Worm (Caenorhabditis elegans) whole organism, L2 larva: Measurements from ENCODE around the gene F55G7.1.

Experiments used
- C34F6.9 ChIP-seq: fragments of 150-350 bp; optimal IDR thresholded peaks from 2 replicates; lab custom pipeline; 2014; ENCODE audit warnings: missing biosample characterization, missing genetic modification characterization
- F13H6.1 ChIP-seq: sonication (generic microtip); optimal IDR thresholded peaks from 2 replicates; lab custom pipeline; 2016; ENCODE audit warnings: missing genetic modification characterization, missing compliant biosample characterization
- R02D3.7 ChIP-seq: fragments of 150-350 bp; optimal IDR thresholded peaks from 2 replicates; lab custom pipeline; 2014; ENCODE audit warnings: missing biosample characterization, missing genetic modification characterization
- alr-1 ChIP-seq: fragments of 150-350 bp; optimal IDR thresholded peaks from 2 replicates; lab custom pipeline; 2014; ENCODE audit warnings: missing biosample characterization, missing genetic modification characterization
- aly-2 ChIP-seq: fragments of 150-350 bp; optimal IDR thresholded peaks from 2 replicates; lab custom pipeline; 2014; ENCODE audit warnings: missing biosample characterization, missing genetic modification characterization
- blmp-1 ChIP-seq: sonication (generic microtip); optimal IDR thresholded peaks from 2 replicates; lab custom pipeline; 2017; ENCODE audit warnings: missing genetic modification characterization, mild to moderate bottlenecking, missing compliant biosample characterization, antibody characterized with exemption, moderate library complexity; ENCODE audit not compliant: insufficient read depth
- ceh-16 ChIP-seq: fragments of 150-350 bp; optimal IDR thresholded peaks from 2 replicates; lab custom pipeline; 2014; ENCODE audit warnings: missing biosample characterization, missing genetic modification characterization
- ceh-82 ChIP-seq: fragments of 150-350 bp; optimal IDR thresholded peaks from 2 replicates; lab custom pipeline; 2014; ENCODE audit warnings: missing biosample characterization, missing genetic modification characterization
- crh-2 ChIP-seq: sonication (generic microtip); optimal IDR thresholded peaks from 2 replicates; lab custom pipeline; 2017; ENCODE audit warnings: missing biosample characterization, missing genetic modification characterization
- dmd-4 ChIP-seq: sonication (generic microtip); optimal IDR thresholded peaks from 2 replicates; lab custom pipeline; 2017; ENCODE audit warnings: missing biosample characterization, missing genetic modification characterization
- egl-27 ChIP-seq: sonication (generic microtip); optimal IDR thresholded peaks from 3 replicates; lab custom pipeline; 2017; ENCODE audit warnings: missing biosample characterization, missing genetic modification reagents, missing genetic modification characterization
- elt-1 ChIP-seq: fragments of 150-350 bp; optimal IDR thresholded peaks from 2 replicates; lab custom pipeline; 2014; ENCODE audit warnings: missing biosample characterization, missing genetic modification characterization
- elt-3 ChIP-seq: sonication (generic microtip); optimal IDR thresholded peaks from 2 replicates; lab custom pipeline; 2017; ENCODE audit warnings: missing biosample characterization, missing genetic modification characterization
- fos-1 ChIP-seq: fragments of 150-350 bp; optimal IDR thresholded peaks from 2 replicates; lab custom pipeline; 2014; ENCODE audit warnings: missing biosample characterization, missing genetic modification characterization
- gmeb-1 ChIP-seq: fragments of 150-350 bp; optimal IDR thresholded peaks from 2 replicates; lab custom pipeline; 2014; ENCODE audit warnings: missing biosample characterization, missing genetic modification characterization
- lin-11 ChIP-seq: fragments of 150-350 bp; sonication (generic microtip); optimal IDR thresholded peaks from 2 replicates; lab custom pipeline; 2014; ENCODE audit warnings: missing biosample characterization, missing genetic modification characterization, inconsistent platforms, mixed read lengths
- lin-13 ChIP-seq: fragments of 150-350 bp; optimal IDR thresholded peaks from 2 replicates; lab custom pipeline; 2014; ENCODE audit warnings: missing biosample characterization, missing genetic modification reagents, missing genetic modification characterization
- lsy-2 ChIP-seq, 2 experiments: fragments of 150-350 bp in 1 of 2; sonication (generic microtip) in 1 of 2; optimal IDR thresholded peaks; 2 replicates each; lab custom pipeline; 2014 to 2017; ENCODE audit warnings: missing biosample characterization in 2 of 2, missing genetic modification characterization in 2 of 2
- mab-5 ChIP-seq: fragments of 150-350 bp; optimal IDR thresholded peaks from 2 replicates; lab custom pipeline; 2014; ENCODE audit warnings: missing biosample characterization, missing genetic modification characterization
- mbf-1 ChIP-seq: sonication (generic microtip); optimal IDR thresholded peaks from 2 replicates; lab custom pipeline; 2017; ENCODE audit warnings: missing biosample characterization, missing genetic modification characterization
- mdl-1 ChIP-seq, 2 experiments: fragments of 150-350 bp in 1 of 2; sonication (generic microtip) in 1 of 2; optimal IDR thresholded peaks; 2 replicates each; lab custom pipeline; 2017; ENCODE audit warnings: missing biosample characterization in 2 of 2, missing genetic modification characterization in 2 of 2
- nhr-10 ChIP-seq: sonication (generic microtip); optimal IDR thresholded peaks from 2 replicates; lab custom pipeline; 2017; ENCODE audit warnings: missing biosample characterization, missing genetic modification characterization
- nhr-11 ChIP-seq: fragments of 150-350 bp; optimal IDR thresholded peaks from 2 replicates; lab custom pipeline; 2014; ENCODE audit warnings: missing biosample characterization, missing genetic modification characterization
- nhr-12 ChIP-seq: fragments of 150-350 bp; optimal IDR thresholded peaks from 2 replicates; lab custom pipeline; 2014; ENCODE audit warnings: missing biosample characterization, missing genetic modification characterization
- nhr-129 ChIP-seq: fragments of 150-350 bp; optimal IDR thresholded peaks from 2 replicates; lab custom pipeline; 2014; ENCODE audit warnings: missing biosample characterization, missing genetic modification characterization
- nhr-21 ChIP-seq: fragments of 150-350 bp; optimal IDR thresholded peaks from 2 replicates; lab custom pipeline; 2014; ENCODE audit warnings: missing biosample characterization, missing genetic modification characterization
- nhr-23 ChIP-seq: fragments of 150-350 bp; optimal IDR thresholded peaks from 2 replicates; lab custom pipeline; 2014; ENCODE audit warnings: missing biosample characterization, missing genetic modification reagents, missing genetic modification characterization
- nhr-25 ChIP-seq: fragments of 150-350 bp; sonication (generic microtip); optimal IDR thresholded peaks from 3 replicates; lab custom pipeline; 2014; ENCODE audit warnings: missing biosample characterization, missing genetic modification characterization
- nhr-6 ChIP-seq: fragments of 150-350 bp; optimal IDR thresholded peaks from 2 replicates; lab custom pipeline; 2014; ENCODE audit warnings: missing biosample characterization, missing genetic modification characterization
- nhr-77 ChIP-seq: fragments of 150-350 bp; optimal IDR thresholded peaks from 2 replicates; lab custom pipeline; 2014; ENCODE audit warnings: missing biosample characterization, missing genetic modification characterization
- peb-1 ChIP-seq: fragments of 150-350 bp; optimal IDR thresholded peaks from 2 replicates; lab custom pipeline; 2014; ENCODE audit warnings: missing biosample characterization, missing genetic modification characterization
- sem-4 ChIP-seq: fragments of 150-350 bp; optimal IDR thresholded peaks from 2 replicates; lab custom pipeline; 2014; ENCODE audit warnings: missing biosample characterization, missing genetic modification reagents, missing genetic modification characterization
- skn-1 ChIP-seq: sonication (generic microtip); optimal IDR thresholded peaks from 2 replicates; lab custom pipeline; 2017; ENCODE audit warnings: missing biosample characterization, missing genetic modification characterization
- sma-3 ChIP-seq: sonication (generic microtip); optimal IDR thresholded peaks from 2 replicates; lab custom pipeline; 2016; ENCODE audit warnings: missing genetic modification reagents, missing genetic modification characterization, missing compliant biosample characterization
- sma-9 ChIP-seq, 2 experiments: fragments of 150-350 bp in 1 of 2; sonication (generic microtip) in 1 of 2; optimal IDR thresholded peaks; 2 replicates each; lab custom pipeline; 2014 to 2016; ENCODE audit warnings: missing genetic modification characterization in 2 of 2, mild to moderate bottlenecking in 1 of 2, missing biosample characterization in 1 of 2, missing compliant biosample characterization in 1 of 2, missing genetic modification reagents in 1 of 2, moderate library complexity in 1 of 2
- snpc-4 ChIP-seq: fragments of 150-350 bp; optimal IDR thresholded peaks from 2 replicates; lab custom pipeline; 2014; ENCODE audit warnings: missing biosample characterization, missing genetic modification characterization
- unc-39 ChIP-seq: fragments of 150-350 bp; optimal IDR thresholded peaks from 2 replicates; lab custom pipeline; 2014; ENCODE audit warnings: missing biosample characterization, missing genetic modification characterization
- unc-55 ChIP-seq: fragments of 150-350 bp; sonication (generic microtip); optimal IDR thresholded peaks from 3 replicates; lab custom pipeline; 2014; ENCODE audit warnings: missing biosample characterization, missing genetic modification reagents, missing genetic modification characterization
- unc-62 ChIP-seq: fragments of 150-350 bp; optimal IDR thresholded peaks from 2 replicates; lab custom pipeline; 2014; ENCODE audit warnings: missing biosample characterization, missing genetic modification reagents, missing genetic modification characterization
- ztf-1 ChIP-seq: fragments of 200-800 bp; sonication (Bioruptor generic); conservative IDR thresholded peaks from 2 replicates; pipeline ENCODE4 v1.3.6; 2022; ENCODE audit warnings: missing genetic modification characterization, missing compliant biosample characterization
- ztf-11 ChIP-seq: sonication (generic microtip); optimal IDR thresholded peaks from 2 replicates; lab custom pipeline; 2017; ENCODE audit warnings: missing biosample characterization, missing genetic modification characterization
- ztf-4 ChIP-seq: fragments of 150-350 bp; optimal IDR thresholded peaks from 2 replicates; lab custom pipeline; 2014; ENCODE audit warnings: missing biosample characterization, missing genetic modification characterization

The F55G7.1 gene

DNA sequence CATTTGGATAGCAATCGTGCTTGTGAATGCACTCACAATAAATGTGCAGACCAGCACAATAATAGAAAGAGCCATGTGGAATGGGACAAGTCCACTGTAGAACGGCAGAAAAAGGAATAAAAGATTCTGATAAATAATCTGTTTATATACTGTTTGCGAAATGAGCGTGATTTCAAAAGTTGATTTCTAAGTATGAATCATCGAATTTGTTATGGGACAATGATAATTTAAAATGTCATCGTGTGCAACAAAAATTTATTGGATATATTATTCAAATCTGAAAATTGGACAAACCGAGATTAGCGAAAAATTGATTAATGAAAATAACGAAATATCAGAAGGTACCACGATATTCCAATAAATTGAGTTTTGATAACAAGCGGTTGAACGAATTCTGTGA, 14.6 kb downstream of the F55G7.1 start, which contains the start of gene F55G7.5:
TSS of gene F55G7.5 (minus strand) at position 101 of the 400 bp plus-strand sequence.
- no peak for TF ChIP-seq crh-2 (tag; lab: Kevin White, UChicago)
- TF ChIP-seq nhr-25 = no peak
- no peak for TF ChIP-seq nhr-12 (tag; lab: Kevin White, UChicago)
- TF ChIP-seq sem-4 = no peak

DNA sequence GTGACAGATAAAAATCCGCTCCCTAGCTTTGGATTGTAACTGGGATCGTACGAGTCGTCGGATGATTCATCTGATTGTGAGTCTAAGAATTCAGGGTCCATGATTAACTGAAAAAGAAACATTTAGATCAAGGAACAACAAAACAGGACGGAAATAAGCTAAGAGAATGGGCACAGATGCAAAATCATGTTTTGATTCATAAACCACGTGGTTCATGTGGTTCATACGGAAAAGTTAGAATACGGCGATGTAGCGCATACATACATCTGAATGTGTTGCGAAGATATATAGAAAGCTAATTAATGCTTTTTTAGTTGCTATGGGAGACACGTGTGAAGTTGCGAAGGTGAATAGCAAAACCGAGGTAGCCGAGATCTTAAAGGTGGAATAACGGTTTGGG, 17.7 kb downstream of the F55G7.1 start, which contains the start of gene F55G7.3:
TSS of gene F55G7.3 (minus strand) at position 101 of the 400 bp plus-strand sequence.
- no peak for TF ChIP-seq peb-1 (tag; lab: Kevin White, UChicago)

DNA sequence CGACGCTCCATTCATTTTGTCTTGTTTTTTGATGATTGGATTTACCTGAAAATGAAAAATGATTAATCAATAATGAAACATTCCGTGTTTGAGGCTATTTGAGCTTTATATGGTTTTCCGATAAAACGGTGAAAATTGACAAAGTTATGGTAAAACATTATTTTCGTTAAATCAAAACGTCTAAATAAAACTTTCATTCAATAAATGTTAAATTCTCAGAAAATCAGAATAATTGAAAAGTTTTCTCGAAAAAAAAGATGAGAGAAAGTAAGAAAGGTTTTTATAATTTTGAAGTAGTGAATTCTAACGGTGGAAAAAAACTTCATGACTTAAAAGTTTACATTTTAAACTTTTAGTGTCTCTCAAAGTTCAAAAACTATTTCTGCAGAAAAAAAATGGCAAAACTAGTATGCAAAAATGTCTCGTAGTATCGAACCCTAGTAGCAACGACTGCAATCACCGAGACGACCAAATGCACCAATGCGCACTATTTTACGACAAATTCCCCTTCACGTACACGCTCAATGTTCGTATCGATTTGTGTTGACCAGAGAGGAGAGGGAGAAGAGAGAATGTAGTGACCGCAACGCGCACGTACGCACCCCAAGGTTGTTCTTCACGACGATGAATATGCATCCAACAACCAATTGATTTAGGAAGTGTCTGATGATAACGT, 22.7 kb downstream of the F55G7.1 start, which contains the start of gene nfya-1:
TSS of gene nfya-1 (minus strand) at position 51 of the 676 bp plus-strand sequence.
- peak; percentile 61 for TF ChIP-seq lin-11 (tag; lab: Kevin White, UChicago)
- TF ChIP-seq mbf-1 (tag; lab: Kevin White, UChicago) = no peak
- TF ChIP-seq ztf-4 (tag; lab: Kevin White, UChicago) = no peak
- no peak for TF ChIP-seq ztf-1
- TF ChIP-seq elt-1 (tag; lab: Kevin White, UChicago) = no peak
- peak; percentile 12 for TF ChIP-seq nhr-6 (tag; lab: Kevin White, UChicago)
- peak; percentile 58 for TF ChIP-seq lin-13 (GFP tag; lab: Kevin White, UChicago)
- TF ChIP-seq ceh-82 (tag; lab: Kevin White, UChicago) = no peak
- no peak for TF ChIP-seq nhr-77 (tag; lab: Kevin White, UChicago)
- peak; percentile 62 for TF ChIP-seq ceh-16 (tag; lab: Kevin White, UChicago)
- TF ChIP-seq nhr-21 (tag; lab: Kevin White, UChicago) = peak; percentile 25
- no peak for TF ChIP-seq sem-4
- no peak for TF ChIP-seq peb-1 (tag; lab: Kevin White, UChicago)
- TF ChIP-seq lsy-2 (tag; optimal IDR thresholded peaks at IDR 0.05; lab: Kevin White, UChicago) = peak in 1 of 2 experiments; percentile 66
- TF ChIP-seq skn-1 (tag; lab: Kevin White, UChicago) = no peak
- no peak for TF ChIP-seq ztf-11 (tag; lab: Kevin White, UChicago)
- TF ChIP-seq gmeb-1 (tag; lab: Kevin White, UChicago) = peak; percentile 15
- TF ChIP-seq sma-3 (GFP tag; lab: Kevin White, UChicago) = peak; percentile 25
- peak; percentile 72 for TF ChIP-seq F13H6.1 (tag; lab: Kevin White, UChicago)
- TF ChIP-seq C34F6.9 (tag; lab: Kevin White, UChicago) = peak; percentile 64
- TF ChIP-seq fos-1 (tag; lab: Kevin White, UChicago) = peak; percentile 18
- peak; percentile 53 for TF ChIP-seq sma-9 (GFP tag; optimal IDR thresholded peaks at IDR 0.05; lab: Kevin White, UChicago)
- no peak for TF ChIP-seq sma-9 (tag; optimal IDR thresholded peaks at IDR 0.05; lab: Kevin White, UChicago)
- peak; percentile 88 for TF ChIP-seq nhr-129
- TF ChIP-seq R02D3.7 = no peak
- TF ChIP-seq blmp-1 = no peak
- TF ChIP-seq alr-1 (tag; lab: Kevin White, UChicago) = no peak
- TF ChIP-seq snpc-4 (tag; lab: Kevin White, UChicago) = no peak
- TF ChIP-seq unc-39 (tag; lab: Kevin White, UChicago) = no peak
- no peak for TF ChIP-seq mdl-1 (tag; optimal IDR thresholded peaks at IDR 0.05; lab: Kevin White, UChicago)
- no peak for TF ChIP-seq nhr-11 (tag; lab: Kevin White, UChicago)
- TF ChIP-seq mab-5 (tag; lab: Kevin White, UChicago) = no peak
- TF ChIP-seq nhr-23 (tag; lab: Kevin White, UChicago) = no peak
- TF ChIP-seq crh-2 (tag; lab: Kevin White, UChicago) = peak; percentile 78
- no peak for TF ChIP-seq aly-2 (tag; lab: Kevin White, UChicago)
- TF ChIP-seq unc-62 (GFP tag; lab: Kevin White, UChicago) = no peak
- peak; percentile 74 for TF ChIP-seq unc-55 (GFP tag; lab: Kevin White, UChicago)
- TF ChIP-seq nhr-25 = peak; percentile 34
- peak; percentile 7 for TF ChIP-seq egl-27 (tag; lab: Kevin White, UChicago)
- no peak for TF ChIP-seq nhr-10 (tag; lab: Kevin White, UChicago)
- no peak for TF ChIP-seq dmd-4 (tag; lab: Kevin White, UChicago)
- TF ChIP-seq nhr-12 (tag; lab: Kevin White, UChicago) = no peak
- no peak for TF ChIP-seq elt-3
